Worm (Caenorhabditis elegans) whole organism, L2 larva: ENCODE measurements around the gene sre-31.

ENCODE experiments used
- F13H6.1 ChIP-seq: sonication (generic microtip); optimal IDR thresholded peaks from 2 replicates; lab custom pipeline; 2016; ENCODE audit warnings: missing genetic modification characterization, missing compliant biosample characterization
- ZK546.5 ChIP-seq: sonication (generic microtip); optimal IDR thresholded peaks from 2 replicates; lab custom pipeline; 2017; ENCODE audit warnings: missing biosample characterization, missing genetic modification characterization
- ceh-82 ChIP-seq: fragments of 150-350 bp; optimal IDR thresholded peaks from 2 replicates; lab custom pipeline; 2014; ENCODE audit warnings: missing biosample characterization, missing genetic modification characterization
- fos-1 ChIP-seq: fragments of 150-350 bp; optimal IDR thresholded peaks from 2 replicates; lab custom pipeline; 2014; ENCODE audit warnings: missing biosample characterization, missing genetic modification characterization
- lin-11 ChIP-seq: fragments of 150-350 bp; sonication (generic microtip); optimal IDR thresholded peaks from 2 replicates; lab custom pipeline; 2014; ENCODE audit warnings: missing biosample characterization, missing genetic modification characterization, inconsistent platforms, mixed read lengths
- lsy-2 ChIP-seq, 2 experiments: fragments of 150-350 bp in 1 of 2; sonication (generic microtip) in 1 of 2; optimal IDR thresholded peaks; 2 replicates each; lab custom pipeline; 2014 to 2017; ENCODE audit warnings: missing biosample characterization in 2 of 2, missing genetic modification characterization in 2 of 2
- nhr-10 ChIP-seq: sonication (generic microtip); optimal IDR thresholded peaks from 2 replicates; lab custom pipeline; 2017; ENCODE audit warnings: missing biosample characterization, missing genetic modification characterization
- nhr-12 ChIP-seq: fragments of 150-350 bp; optimal IDR thresholded peaks from 2 replicates; lab custom pipeline; 2014; ENCODE audit warnings: missing biosample characterization, missing genetic modification characterization
- skn-1 ChIP-seq: sonication (generic microtip); optimal IDR thresholded peaks from 2 replicates; lab custom pipeline; 2017; ENCODE audit warnings: missing biosample characterization, missing genetic modification characterization
- unc-62 ChIP-seq: fragments of 150-350 bp; optimal IDR thresholded peaks from 2 replicates; lab custom pipeline; 2014; ENCODE audit warnings: missing biosample characterization, missing genetic modification reagents, missing genetic modification characterization
- zag-1 ChIP-seq: fragments of 150-350 bp; optimal IDR thresholded peaks from 2 replicates; lab custom pipeline; 2014; ENCODE audit warnings: missing biosample characterization, missing genetic modification characterization

- no peak for TF ChIP-seq ceh-82 (tag; lab: Kevin White, UChicago)
- no peak for TF ChIP-seq skn-1 (tag; lab: Kevin White, UChicago)
- TF ChIP-seq unc-62 (GFP tag; lab: Kevin White, UChicago): no peak
- no peak for TF ChIP-seq nhr-10
- no peak for TF ChIP-seq zag-1
- TF ChIP-seq ZK546.5 (tag; lab: Kevin White, UChicago): no peak
- no peak for TF ChIP-seq F13H6.1 (tag; lab: Kevin White, UChicago)
- no peak for TF ChIP-seq lsy-2 (tag; optimal IDR thresholded peaks at IDR 0.05; lab: Kevin White, UChicago)
- TF ChIP-seq lin-11 (tag; lab: Kevin White, UChicago): no peak
- TF ChIP-seq fos-1 (tag; lab: Kevin White, UChicago): no peak
- TF ChIP-seq nhr-12 (tag; lab: Kevin White, UChicago): no peak
Measured at ce11 chrII:12406394-12406793, 2.2 kb downstream of the sre-31 start, which contains the start of gene sre-30.
